Worm (Caenorhabditis elegans) whole organism, late embryonic: ENCODE measurements around the gene let-756.
A peak's percentile ranks its signal among the peaks of the same experiment; 100 is the strongest.

Source experiments
- C38D4.7 ChIP-seq: fragments of 200-800 bp; sonication (Bioruptor generic); optimal IDR thresholded peaks from 2 replicates; lab custom pipeline; 2018; ENCODE audit warnings: mild to moderate bottlenecking, missing genetic modification characterization, moderate library complexity, missing compliant biosample characterization
- K02D7.2 ChIP-seq: sonication (generic microtip); optimal IDR thresholded peaks from 2 replicates; lab custom pipeline; 2017; ENCODE audit warnings: mild to moderate bottlenecking, missing genetic modification characterization, missing compliant biosample characterization
- T23F11.4 ChIP-seq: fragments of 200-800 bp; sonication (Bioruptor generic); optimal IDR thresholded peaks from 2 replicates; lab custom pipeline; 2018; ENCODE audit warnings: mild to moderate bottlenecking, missing genetic modification characterization, missing compliant biosample characterization
- Y22D7AL.16 ChIP-seq: sonication (generic microtip); optimal IDR thresholded peaks from 2 replicates; lab custom pipeline; 2016; ENCODE audit warnings: missing genetic modification characterization, missing compliant biosample characterization
- ama-1 ChIP-seq: fragments of 150-350 bp; optimal IDR thresholded peaks from 2 replicates; lab custom pipeline; 2014
- ceh-18 ChIP-seq: sonication (generic microtip); optimal IDR thresholded peaks from 2 replicates; lab custom pipeline; 2016; ENCODE audit warnings: missing genetic modification characterization, missing compliant biosample characterization
- ceh-19 ChIP-seq: fragments of 200-800 bp; sonication (Bioruptor generic); optimal IDR thresholded peaks from 2 replicates; lab custom pipeline; 2018; ENCODE audit warnings: mild to moderate bottlenecking, missing genetic modification characterization, missing compliant biosample characterization
- ceh-24 ChIP-seq: sonication (generic microtip); optimal IDR thresholded peaks from 2 replicates; lab custom pipeline; 2016; ENCODE audit warnings: mild to moderate bottlenecking, missing genetic modification characterization, missing compliant biosample characterization
- ceh-31 ChIP-seq: sonication (generic microtip); optimal IDR thresholded peaks from 2 replicates; lab custom pipeline; 2016; ENCODE audit warnings: missing genetic modification characterization, missing compliant biosample characterization
- ceh-34 ChIP-seq: sonication (generic microtip); optimal IDR thresholded peaks from 2 replicates; lab custom pipeline; 2016; ENCODE audit warnings: mild to moderate bottlenecking, missing genetic modification characterization, missing compliant biosample characterization
- ceh-45 ChIP-seq: fragments of 200-800 bp; sonication (Bioruptor generic); IDR thresholded peaks from 2 replicates; pipeline ENCODE4 v1.3.6; 2022; ENCODE audit warnings: missing genetic modification reagents, missing genetic modification characterization, missing compliant biosample characterization
- ceh-9 ChIP-seq: sonication (generic microtip); optimal IDR thresholded peaks from 2 replicates; lab custom pipeline; 2016; ENCODE audit warnings: mild to moderate bottlenecking, missing genetic modification characterization, inconsistent platforms, missing compliant biosample characterization
- dmd-4 ChIP-seq: sonication (generic microtip); optimal IDR thresholded peaks from 2 replicates; lab custom pipeline; 2016; ENCODE audit warnings: borderline replicate concordance, missing genetic modification characterization, missing compliant biosample characterization
- dve-1 ChIP-seq: sonication (generic microtip); optimal IDR thresholded peaks from 2 replicates; lab custom pipeline; 2017; ENCODE audit warnings: antibody characterized with exemption, mild to moderate bottlenecking, missing genetic modification characterization, missing compliant biosample characterization
- elt-2 ChIP-seq: sonication (generic microtip); optimal IDR thresholded peaks from 2 replicates; lab custom pipeline; 2016; ENCODE audit warnings: missing genetic modification reagents, missing genetic modification characterization, missing compliant biosample characterization
- elt-4 ChIP-seq: sonication (generic microtip); optimal IDR thresholded peaks from 2 replicates; lab custom pipeline; 2016; ENCODE audit warnings: missing genetic modification characterization, missing compliant biosample characterization
- eyg-1 ChIP-seq: sonication (generic microtip); optimal IDR thresholded peaks from 2 replicates; lab custom pipeline; 2016; ENCODE audit warnings: missing genotype, missing genetic modification characterization, missing compliant biosample characterization
- fkh-10 ChIP-seq: fragments of 150-350 bp; optimal IDR thresholded peaks from 2 replicates; lab custom pipeline; 2014; ENCODE audit warnings: missing biosample characterization, missing genetic modification reagents, missing genetic modification characterization
- fkh-6 ChIP-seq: sonication (generic microtip); optimal IDR thresholded peaks from 2 replicates; lab custom pipeline; 2016; ENCODE audit warnings: missing genetic modification characterization, missing compliant biosample characterization
- gmeb-2 ChIP-seq: sonication (generic microtip); optimal IDR thresholded peaks from 2 replicates; lab custom pipeline; 2016; ENCODE audit warnings: missing genetic modification characterization, inconsistent platforms, missing compliant biosample characterization
- hlh-30 ChIP-seq: sonication (generic microtip); optimal IDR thresholded peaks from 2 replicates; lab custom pipeline; 2017; ENCODE audit warnings: antibody characterized with exemption, missing genetic modification characterization, missing compliant biosample characterization; ENCODE audit not compliant: insufficient read depth
- hlh-6 ChIP-seq: sonication (generic microtip); optimal IDR thresholded peaks from 2 replicates; lab custom pipeline; 2016; ENCODE audit warnings: missing genotype, missing genetic modification characterization, missing compliant biosample characterization
- hlh-8 ChIP-seq: sonication (generic microtip); optimal IDR thresholded peaks from 2 replicates; lab custom pipeline; 2016; ENCODE audit warnings: missing genotype, missing genetic modification characterization, missing compliant biosample characterization
- mec-3 ChIP-seq: sonication (generic microtip); optimal IDR thresholded peaks from 2 replicates; lab custom pipeline; 2016; ENCODE audit warnings: borderline replicate concordance, missing genetic modification characterization, missing compliant biosample characterization
- nfya-1 ChIP-seq: sonication (generic microtip); optimal IDR thresholded peaks from 2 replicates; lab custom pipeline; 2017; ENCODE audit warnings: missing genetic modification characterization, mild to moderate bottlenecking, missing compliant biosample characterization, antibody characterized with exemption, moderate library complexity
- nhr-11 ChIP-seq: fragments of 150-350 bp; optimal IDR thresholded peaks from 2 replicates; lab custom pipeline; 2014; ENCODE audit warnings: missing biosample characterization, missing genetic modification characterization
- nhr-232 ChIP-seq: sonication (generic microtip); optimal IDR thresholded peaks from 2 replicates; lab custom pipeline; 2016; ENCODE audit warnings: missing genetic modification characterization, missing compliant biosample characterization
- npax-4 ChIP-seq: sonication (generic microtip); optimal IDR thresholded peaks from 2 replicates; lab custom pipeline; 2016; ENCODE audit warnings: missing genetic modification characterization, missing compliant biosample characterization
- odd-2 ChIP-seq: sonication (generic microtip); optimal IDR thresholded peaks from 2 replicates; lab custom pipeline; 2017; ENCODE audit warnings: antibody characterized with exemption, mild to moderate bottlenecking, missing genetic modification characterization, missing compliant biosample characterization
- pqm-1 ChIP-seq: sonication (generic microtip); optimal IDR thresholded peaks from 2 replicates; lab custom pipeline; 2016; ENCODE audit warnings: missing genetic modification characterization, missing compliant biosample characterization
- rnt-1 ChIP-seq: sonication (generic microtip); optimal IDR thresholded peaks from 2 replicates; lab custom pipeline; 2016; ENCODE audit warnings: missing genetic modification characterization, missing compliant biosample characterization
- sdc-2 ChIP-seq: sonication (generic microtip); optimal IDR thresholded peaks from 2 replicates; lab custom pipeline; 2016; ENCODE audit warnings: missing genotype, missing genetic modification characterization, missing compliant biosample characterization
- sox-2 ChIP-seq: fragments of 200-800 bp; sonication (Bioruptor generic); IDR thresholded peaks from 2 replicates; pipeline ENCODE4 v1.3.6; 2022; ENCODE audit warnings: missing genetic modification reagents, missing genetic modification characterization, missing compliant biosample characterization
- unc-3 ChIP-seq, 2 experiments: fragments of 200-800 bp in 1 of 2; sonication (Bioruptor generic) in 1 of 2; sonication (generic microtip) in 1 of 2; conservative IDR thresholded peaks in 1 of 2; optimal IDR thresholded peaks in 1 of 2; 2 replicates each; pipeline versions ENCODE4 v1.3.6 to Lab custom; 2016 to 2022; ENCODE audit warnings: missing compliant biosample characterization in 2 of 2, missing genetic modification characterization in 2 of 2, missing genetic modification reagents in 1 of 2
- unc-42 ChIP-seq: sonication (generic microtip); optimal IDR thresholded peaks from 2 replicates; lab custom pipeline; 2016; ENCODE audit warnings: missing genotype, missing genetic modification characterization, missing compliant biosample characterization
- unc-55 ChIP-seq: sonication (generic microtip); optimal IDR thresholded peaks from 2 replicates; lab custom pipeline; 2017; ENCODE audit warnings: missing biosample characterization, missing genetic modification reagents, missing genetic modification characterization

Gene let-756

DNA sequence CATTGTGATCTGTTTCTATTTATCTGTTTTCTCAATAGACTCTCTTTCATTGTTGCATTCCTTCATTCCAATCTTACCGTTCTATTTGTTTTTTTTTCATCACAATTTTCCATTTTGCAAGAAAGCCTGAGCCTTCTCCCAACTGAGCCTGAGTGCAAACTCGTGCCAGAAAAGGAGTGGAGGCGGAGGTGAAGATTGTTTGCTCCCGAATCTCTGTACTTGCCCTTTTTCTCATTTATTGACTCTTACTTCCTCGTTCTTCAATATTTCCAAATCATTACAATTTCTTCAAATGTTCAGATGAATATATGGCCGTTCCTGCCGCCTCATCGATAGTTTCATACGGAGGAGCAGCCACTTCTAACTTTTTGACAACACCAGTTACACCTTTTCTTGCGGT is at the start of gene let-756:
TSS of gene let-756 (plus strand) at position 301 of the 400 bp plus-strand sequence.
- no peak for TF ChIP-seq mec-3
- no peak for TF ChIP-seq sdc-2 (tag; lab: Kevin White, UChicago)
- no peak for TF ChIP-seq pqm-1
- no peak for TF ChIP-seq eyg-1 (tag; lab: Kevin White, UChicago)
- TF ChIP-seq elt-4 (tag; lab: Kevin White, UChicago), result no peak
- no peak for TF ChIP-seq npax-4 (tag; lab: Kevin White, UChicago)
- TF ChIP-seq nhr-11 (tag; lab: Kevin White, UChicago), result no peak
- TF ChIP-seq nhr-232 (tag; lab: Kevin White, UChicago), result no peak
- TF ChIP-seq elt-2 (tag; lab: Kevin White, UChicago), result no peak
- no peak for TF ChIP-seq Y22D7AL.16 (tag; lab: Kevin White, UChicago)
- TF ChIP-seq hlh-6 (tag; lab: Kevin White, UChicago), result no peak
- no peak for TF ChIP-seq fkh-10 (GFP tag; lab: Kevin White, UChicago)
- TF ChIP-seq ceh-45 (GFP tag; lab: Robert Waterston, UW), result no peak
- TF ChIP-seq fkh-6 (tag; lab: Kevin White, UChicago), result no peak
- TF ChIP-seq ceh-9 (tag; lab: Kevin White, UChicago), result no peak

- no peak for TF ChIP-seq gmeb-2 (tag; lab: Kevin White, UChicago)
- no peak for TF ChIP-seq elt-2 (tag; lab: Kevin White, UChicago)
- TF ChIP-seq ceh-19 (GFP tag; lab: Kevin White, UChicago), result no peak
- TF ChIP-seq hlh-8 (tag; lab: Kevin White, UChicago), result no peak
- no peak for TF ChIP-seq ceh-31 (tag; lab: Kevin White, UChicago)
- TF ChIP-seq fkh-10 (GFP tag; lab: Kevin White, UChicago), result no peak
- no peak for TF ChIP-seq elt-4 (tag; lab: Kevin White, UChicago)
- TF ChIP-seq ceh-34 (tag; lab: Kevin White, UChicago), result no peak
- no peak for TF ChIP-seq Y22D7AL.16 (tag; lab: Kevin White, UChicago)
- TF ChIP-seq T23F11.4, result no peak
- no peak for TF ChIP-seq nfya-1 (tag; lab: Kevin White, UChicago)
- TF ChIP-seq npax-4 (tag; lab: Kevin White, UChicago), result no peak
- no peak for TF ChIP-seq unc-55
- TF ChIP-seq unc-3 (GFP tag; conservative IDR thresholded peaks at IDR 0.05; lab: Robert Waterston, UW), result no peak
- TF ChIP-seq unc-3 (tag; optimal IDR thresholded peaks at IDR 0.05; lab: Kevin White, UChicago), result no peak
These were observed 48.2 kb upstream of the let-756 start for ce11 chrIII:6358704-6359103.

- TF ChIP-seq ceh-24 (tag; lab: Kevin White, UChicago) (no peak), hlh-30 (tag; lab: Kevin White, UChicago) (peak; percentile 2)
- TF ChIP-seq, all 69 proteins: peak for 1
These were observed 47.6 kb upstream of the let-756 start for ce11 chrIII:6359171-6359854.

- peak; percentile 34 for TF ChIP-seq ceh-18 (tag; lab: Kevin White, UChicago)
- no peak for TF ChIP-seq ama-1 (lab: Kevin White, UChicago)
- peak; percentile 25 for TF ChIP-seq unc-55
These were observed 46.8 kb upstream of the let-756 start for ce11 chrIII:6360114-6360513.

ce11 chrIII:6360825-6361224 is 46.1 kb upstream of the let-756 start:
- TF ChIP-seq unc-55 (no peak), mec-3 (no peak), sox-2 (GFP tag; lab: Robert Waterston, UW) (no peak), C38D4.7 (no peak), odd-2 (tag; lab: Kevin White, UChicago) (no peak), unc-42 (tag; lab: Kevin White, UChicago) (no peak), dve-1 (tag; lab: Kevin White, UChicago) (no peak), rnt-1 (tag; lab: Kevin White, UChicago) (no peak), dmd-4 (tag; lab: Kevin White, UChicago) (no peak), K02D7.2 (no peak), ceh-9 (tag; lab: Kevin White, UChicago) (no peak)
